Fruit fly (Drosophila melanogaster) whole organism, embryonic: Measurements from ENCODE around the gene CG42673.

ENCODE experiments used
- B-H1 ChIP-seq: fragments of 200-800 bp; sonication (Bioruptor generic); IDR thresholded peaks from 3 replicates; pipeline ENCODE4 v1.3.6; 2022; ENCODE audit warnings: missing biosample characterization, missing genetic modification characterization
- Bdp1 ChIP-seq: fragments of 200-800 bp; sonication (Bioruptor generic); optimal IDR thresholded peaks from 3 replicates; lab custom pipeline; 2016; ENCODE audit warnings: missing biosample characterization, missing genetic modification characterization
- Bgb ChIP-seq: fragments of 200-800 bp; sonication (Bioruptor generic); IDR thresholded peaks from 2 replicates; pipeline ENCODE4 v1.3.6; 2022; ENCODE audit warnings: missing biosample characterization, missing genetic modification characterization; ENCODE audit not compliant: partially characterized antibody
- CG12659 ChIP-seq: fragments of 200-800 bp; sonication (Bioruptor generic); optimal IDR thresholded peaks from 3 replicates; lab custom pipeline; 2017; ENCODE audit warnings: mild to moderate bottlenecking, missing biosample characterization, missing genetic modification reagents, missing genetic modification characterization
- CG13424 ChIP-seq: fragments of 200-800 bp; sonication (Bioruptor generic); optimal IDR thresholded peaks from 2 replicates; lab custom pipeline; 2019; ENCODE audit warnings: missing biosample characterization, mild to moderate bottlenecking, missing genetic modification characterization, moderate library complexity
- CG13894 ChIP-seq: fragments of 200-800 bp; sonication (Bioruptor generic); optimal IDR thresholded peaks from 3 replicates; lab custom pipeline; 2018; ENCODE audit warnings: missing biosample characterization, mild to moderate bottlenecking, missing genetic modification characterization, moderate library complexity
- CG14710 ChIP-seq: fragments of 200-800 bp; sonication (Bioruptor generic); optimal IDR thresholded peaks from 3 replicates; lab custom pipeline; 2019; ENCODE audit warnings: missing biosample characterization, mild to moderate bottlenecking, missing genetic modification characterization, moderate library complexity
- CG17186 ChIP-seq: fragments of 200-800 bp; sonication (Bioruptor generic); optimal IDR thresholded peaks from 3 replicates; lab custom pipeline; 2017; ENCODE audit warnings: missing biosample characterization, missing genetic modification reagents, missing genetic modification characterization
- CG17359 ChIP-seq: fragments of 200-800 bp; sonication (Bioruptor generic); optimal IDR thresholded peaks from 3 replicates; lab custom pipeline; 2018; ENCODE audit warnings: missing biosample characterization, mild to moderate bottlenecking, missing genetic modification characterization, moderate library complexity
- CG18476 ChIP-seq: fragments of 200-800 bp; sonication (Bioruptor generic); optimal IDR thresholded peaks from 2 replicates; lab custom pipeline; 2016; ENCODE audit warnings: missing biosample characterization, mild to moderate bottlenecking, missing genetic modification characterization
- CG2129 ChIP-seq: fragments of 200-800 bp; sonication (Bioruptor generic); IDR thresholded peaks from 2 replicates; pipeline ENCODE4 v1.3.6; 2022; ENCODE audit warnings: missing biosample characterization, missing genetic modification characterization; ENCODE audit not compliant: partially characterized antibody
- CG2889 ChIP-seq: fragments of 200-800 bp; sonication (Bioruptor generic); IDR thresholded peaks from 3 replicates; pipeline ENCODE4 v1.3.6; 2022; ENCODE audit warnings: missing biosample characterization, missing genetic modification characterization
- CG3726 ChIP-seq: fragments of 200-800 bp; sonication (Bioruptor generic); IDR thresholded peaks from 3 replicates; pipeline ENCODE4, ENCODE4 v1.3.6; 2022; ENCODE audit warnings: missing biosample characterization, missing genetic modification characterization
- CG3995 ChIP-seq: fragments of 200-800 bp; sonication (Bioruptor generic); optimal IDR thresholded peaks from 3 replicates; lab custom pipeline; 2016; ENCODE audit warnings: missing biosample characterization, missing genetic modification characterization
- CG4360 ChIP-seq: fragments of 200-800 bp; sonication (Bioruptor generic); IDR thresholded peaks from 2 replicates; pipeline ENCODE4 v1.3.6; 2022; ENCODE audit warnings: missing biosample characterization, missing genetic modification characterization
- CG4820 ChIP-seq: fragments of 200-800 bp; sonication (Bioruptor generic); optimal IDR thresholded peaks from 3 replicates; lab custom pipeline; 2016; ENCODE audit warnings: missing biosample characterization, missing genetic modification characterization
- CG6254 ChIP-seq: fragments of 200-800 bp; sonication (Bioruptor generic); optimal IDR thresholded peaks from 3 replicates; lab custom pipeline; 2017; ENCODE audit warnings: mild to moderate bottlenecking, missing biosample characterization, missing genetic modification reagents, missing genetic modification characterization
- CG6654 ChIP-seq: fragments of 200-800 bp; sonication (Bioruptor generic); optimal IDR thresholded peaks from 2 replicates; lab custom pipeline; 2017; ENCODE audit warnings: missing biosample characterization, mild to moderate bottlenecking, missing genetic modification characterization
- CG6765 ChIP-seq: fragments of 200-800 bp; sonication (Bioruptor generic); optimal IDR thresholded peaks from 3 replicates; lab custom pipeline; 2017; ENCODE audit warnings: missing biosample characterization, mild to moderate bottlenecking, missing genetic modification characterization
- CG7963 ChIP-seq: fragments of 200-800 bp; sonication (Bioruptor generic); IDR thresholded peaks from 3 replicates; pipeline ENCODE4 v1.3.6; 2022; ENCODE audit warnings: missing biosample characterization, missing genetic modification characterization; ENCODE audit not compliant: partially characterized antibody
- CHES-1-like ChIP-seq: fragments of 200-800 bp; sonication (Bioruptor generic); optimal IDR thresholded peaks from 2 replicates; lab custom pipeline; 2016; ENCODE audit warnings: missing biosample characterization, missing genetic modification characterization
- D ChIP-seq, 2 experiments: fragments of 200-800 bp in 1 of 2; fragments of >200 bp in 1 of 2; sonication (Bioruptor generic) in 1 of 2; optimal IDR thresholded peaks; 2 replicates in 1 of 2; 3 replicates in 1 of 2; lab custom pipeline; 2017; ENCODE audit warnings: mild to moderate bottlenecking in 1 of 2, missing biosample characterization in 1 of 2, missing genetic modification characterization in 1 of 2, missing genetic modification reagents in 1 of 2
- Dp ChIP-seq: fragments of 200-800 bp; sonication (Bioruptor generic); optimal IDR thresholded peaks from 2 replicates; lab custom pipeline; 2018; ENCODE audit warnings: missing biosample characterization, mild to moderate bottlenecking, missing genetic modification characterization, moderate library complexity
- Dref ChIP-seq: fragments of 200-800 bp; sonication (Bioruptor generic); IDR thresholded peaks from 2 replicates; pipeline ENCODE4 v1.3.6; 2022; ENCODE audit warnings: missing biosample characterization, missing genetic modification characterization
- GATAe ChIP-seq: fragments of 200-800 bp; sonication (Bioruptor generic); conservative IDR thresholded peaks from 2 replicates; pipeline ENCODE4 v1.3.6; 2022; ENCODE audit warnings: missing biosample characterization, missing genetic modification characterization
- H2.0 ChIP-seq: fragments of 200-800 bp; sonication (Bioruptor generic); IDR thresholded peaks from 2 replicates; pipeline ENCODE4 v1.3.6; 2022; ENCODE audit warnings: missing biosample characterization, missing genetic modification characterization
- Hr3 ChIP-seq: fragments of 200-800 bp; sonication (Bioruptor generic); optimal IDR thresholded peaks from 3 replicates; lab custom pipeline; 2016; ENCODE audit warnings: missing biosample characterization, missing genetic modification characterization
- Myb ChIP-seq: fragments of 200-800 bp; sonication (Bioruptor generic); optimal IDR thresholded peaks from 2 replicates; lab custom pipeline; 2016; ENCODE audit warnings: missing biosample characterization, missing genetic modification characterization
- Poxn ChIP-seq: fragments of 200-800 bp; sonication (Bioruptor generic); IDR thresholded peaks from 2 replicates; pipeline ENCODE4 v1.3.6; 2022; ENCODE audit warnings: missing biosample characterization, missing genetic modification characterization
- Ptx1 ChIP-seq: fragments of 200-800 bp; sonication (Bioruptor generic); IDR thresholded peaks from 2 replicates; pipeline ENCODE4 v1.3.6; 2022; ENCODE audit warnings: missing biosample characterization, missing genetic modification characterization
- Sry-δ ChIP-seq: fragments of 200-800 bp; sonication (Bioruptor generic); optimal IDR thresholded peaks from 2 replicates; lab custom pipeline; 2016; ENCODE audit warnings: missing biosample characterization, missing genetic modification characterization
- az2 ChIP-seq: fragments of 200-800 bp; sonication (Bioruptor generic); optimal IDR thresholded peaks from 3 replicates; lab custom pipeline; 2016; ENCODE audit warnings: missing biosample characterization, missing genetic modification characterization
- btn ChIP-seq: fragments of 200-800 bp; sonication (Bioruptor generic); optimal IDR thresholded peaks from 2 replicates; lab custom pipeline; 2016; ENCODE audit warnings: missing biosample characterization, missing genetic modification characterization
- chif ChIP-seq, 2 experiments: fragments of 200-800 bp; sonication (Bioruptor generic); optimal IDR thresholded peaks; 3 replicates each; lab custom pipeline; 2016; ENCODE audit warnings: missing biosample characterization in 2 of 2, missing genetic modification characterization in 2 of 2
- ci ChIP-seq: fragments of 200-800 bp; sonication (Bioruptor generic); IDR thresholded peaks from 3 replicates; pipeline ENCODE4 v1.3.6; 2022; ENCODE audit warnings: missing biosample characterization, missing genetic modification characterization
- crol ChIP-seq: fragments of 200-800 bp; sonication (Bioruptor generic); IDR thresholded peaks from 2 replicates; pipeline ENCODE4 v1.3.6; 2022; ENCODE audit warnings: missing biosample characterization, missing genetic modification characterization
- crp ChIP-seq, 2 experiments: fragments of 200-800 bp; sonication (Bioruptor generic); optimal IDR thresholded peaks; 2 replicates in 1 of 2; 3 replicates in 1 of 2; lab custom pipeline; 2017; ENCODE audit warnings: missing biosample characterization in 2 of 2, missing genetic modification characterization in 2 of 2, mild to moderate bottlenecking in 1 of 2, moderate library complexity in 1 of 2
- cwo ChIP-seq: fragments of 200-800 bp; sonication (Bioruptor generic); optimal IDR thresholded peaks from 3 replicates; lab custom pipeline; 2017; ENCODE audit warnings: missing biosample characterization, missing genetic modification characterization, mild to moderate bottlenecking, moderate library complexity, missing genetic modification reagents
- dan ChIP-seq: fragments of 200-800 bp; sonication (Bioruptor generic); IDR thresholded peaks from 2 replicates; pipeline ENCODE4 v1.3.6; 2022; ENCODE audit warnings: missing biosample characterization, missing genetic modification characterization
- dm ChIP-seq: fragments of 200-800 bp; sonication (Bioruptor generic); optimal IDR thresholded peaks from 3 replicates; lab custom pipeline; 2016; ENCODE audit warnings: missing biosample characterization, missing genetic modification characterization
- hbn ChIP-seq: fragments of 200-800 bp; sonication (Bioruptor generic); IDR thresholded peaks from 2 replicates; pipeline ENCODE4 v1.3.6; 2022; ENCODE audit warnings: missing biosample characterization, missing genetic modification characterization; ENCODE audit not compliant: partially characterized antibody
- ind ChIP-seq: fragments of 200-800 bp; sonication (Bioruptor generic); optimal IDR thresholded peaks from 3 replicates; lab custom pipeline; 2016; ENCODE audit warnings: missing biosample characterization, missing genetic modification characterization
- lbe ChIP-seq: fragments of 200-800 bp; sonication (Bioruptor generic); optimal IDR thresholded peaks from 2 replicates; lab custom pipeline; 2016; ENCODE audit warnings: missing biosample characterization, mild to moderate bottlenecking, missing genetic modification characterization
- onecut ChIP-seq: fragments of 200-800 bp; sonication (Bioruptor generic); IDR thresholded peaks from 2 replicates; pipeline ENCODE4 v1.3.6; 2022; ENCODE audit warnings: missing biosample characterization, missing genetic modification characterization
- sqz ChIP-seq: fragments of 200-800 bp; sonication (Bioruptor generic); optimal IDR thresholded peaks from 3 replicates; lab custom pipeline; 2018; ENCODE audit warnings: missing biosample characterization, mild to moderate bottlenecking, missing genetic modification characterization
- tll ChIP-seq, 2 experiments: fragments of 200-800 bp in 1 of 2; fragments of >200 bp in 1 of 2; sonication (Bioruptor generic) in 1 of 2; optimal IDR thresholded peaks; 2 replicates each; lab custom pipeline; 2017 to 2019; ENCODE audit warnings: missing biosample characterization in 2 of 2, missing genetic modification characterization in 2 of 2, mild to moderate bottlenecking in 1 of 2, moderate library complexity in 1 of 2
- toy ChIP-seq: fragments of 200-800 bp; sonication (Bioruptor generic); IDR thresholded peaks from 2 replicates; pipeline ENCODE4 v1.3.6; 2022; ENCODE audit warnings: missing biosample characterization, missing genetic modification characterization
- unpg ChIP-seq: fragments of 200-800 bp; sonication (Bioruptor generic); optimal IDR thresholded peaks from 3 replicates; lab custom pipeline; 2018; ENCODE audit warnings: missing biosample characterization, mild to moderate bottlenecking, missing genetic modification characterization, moderate library complexity
- usp ChIP-seq: fragments of >200 bp; optimal IDR thresholded peaks from 2 replicates; lab custom pipeline; 2017; ENCODE audit warnings: missing biosample characterization, missing genetic modification characterization
- zen ChIP-seq: fragments of 200-800 bp; sonication (Bioruptor generic); optimal IDR thresholded peaks from 3 replicates; lab custom pipeline; 2018; ENCODE audit warnings: missing biosample characterization, mild to moderate bottlenecking, missing genetic modification characterization, moderate library complexity

Gene CG42673

dm6 chr3L:9629910-9630309, 82.9 kb downstream of the CG42673 start (continued):
- no peak for TF ChIP-seq CG18476 (GFP tag; lab: Kevin White, UChicago)
- no peak for TF ChIP-seq zen
- TF ChIP-seq CG6254 (GFP tag; lab: Kevin White, UChicago): no peak
- TF ChIP-seq CG4360 (GFP tag; lab: Robert Waterston, UW): no peak
- no peak for TF ChIP-seq toy (GFP tag; lab: Robert Waterston, UW)
- peak; percentile 55; the same call in 1 of the 2 replicates for TF ChIP-seq Bgb
- TF ChIP-seq ind (GFP tag; lab: Kevin White, UChicago): no peak
- no peak for TF ChIP-seq CG6654 (GFP tag; lab: Kevin White, UChicago)
- no peak for TF ChIP-seq Poxn
- no peak for TF ChIP-seq dan (GFP tag; lab: Robert Waterston, UW)
- peak; percentile 31 for TF ChIP-seq Sry-δ (GFP tag; lab: Kevin White, UChicago)
- no peak for TF ChIP-seq Bdp1 (GFP tag; lab: Kevin White, UChicago)
- TF ChIP-seq Myb (GFP tag; lab: Kevin White, UChicago): peak; percentile 99
- TF ChIP-seq Dp (GFP tag; lab: Kevin White, UChicago): peak; percentile 42
- no peak for TF ChIP-seq unpg (GFP tag; lab: Kevin White, UChicago)
- TF ChIP-seq crp (GFP tag; optimal IDR thresholded peaks at IDR 0.05; lab: Kevin White, UChicago): no peak
- TF ChIP-seq GATAe (GFP tag; lab: Robert Waterston, UW): no peak
- TF ChIP-seq cwo (GFP tag; lab: Kevin White, UChicago): no peak
- no peak for TF ChIP-seq usp (GFP tag; lab: Kevin White, UChicago)
- TF ChIP-seq sqz: no peak
- TF ChIP-seq CG17359: no peak
- TF ChIP-seq CG13424 (tag; lab: Kevin White, UChicago): no peak
- TF ChIP-seq btn: no peak
- TF ChIP-seq CG14710 (tag; lab: Kevin White, UChicago): no peak
- TF ChIP-seq CG2129 (GFP tag; lab: Robert Waterston, UW): no peak
- TF ChIP-seq ci (GFP tag; lab: Robert Waterston, UW): no peak
- TF ChIP-seq CHES-1-like (GFP tag; lab: Kevin White, UChicago): peak; percentile 68
- no peak for TF ChIP-seq CG6765 (GFP tag; lab: Kevin White, UChicago)
- TF ChIP-seq chif (GFP tag; optimal IDR thresholded peaks at IDR 0.05; lab: Kevin White, UChicago): no peak
- TF ChIP-seq CG12659 (GFP tag; lab: Kevin White, UChicago): no peak
- no peak for TF ChIP-seq dm (GFP tag; lab: Kevin White, UChicago)
- no peak for TF ChIP-seq Ptx1 (GFP tag; lab: Robert Waterston, UW)
- no peak for TF ChIP-seq CG3726 (GFP tag; lab: Robert Waterston, UW)
- TF ChIP-seq Dref: no peak
- TF ChIP-seq onecut (GFP tag; lab: Robert Waterston, UW): no peak
- no peak for TF ChIP-seq CG7963
- TF ChIP-seq CG2889 (GFP tag; lab: Robert Waterston, UW): no peak
- no peak for TF ChIP-seq CG17186 (GFP tag; lab: Kevin White, UChicago)
- no peak for TF ChIP-seq CG3995 (GFP tag; lab: Kevin White, UChicago)
- no peak for TF ChIP-seq Hr3 (GFP tag; lab: Kevin White, UChicago)
- TF ChIP-seq hbn (GFP tag; lab: Robert Waterston, UW): no peak
- TF ChIP-seq H2.0: no peak
- TF ChIP-seq CG4820: no peak
- TF ChIP-seq D (optimal IDR thresholded peaks at IDR 0.05; lab: Kevin White, UChicago): peak; percentile 83
- no peak for TF ChIP-seq D (GFP tag; optimal IDR thresholded peaks at IDR 0.05; lab: Kevin White, UChicago)
- no peak for TF ChIP-seq crol (GFP tag; lab: Robert Waterston, UW)
- TF ChIP-seq B-H1 (GFP tag; lab: Robert Waterston, UW): no peak
- TF ChIP-seq lbe (GFP tag; lab: Kevin White, UChicago): no peak
- no peak for TF ChIP-seq CG13894 (tag; lab: Kevin White, UChicago)
- no peak for TF ChIP-seq tll (GFP tag; optimal IDR thresholded peaks at IDR 0.05; lab: Kevin White, UChicago)
- TF ChIP-seq az2 (GFP tag; lab: Kevin White, UChicago): no peak
